Fruit fly (Drosophila melanogaster): Measurements from ENCODE around the gene CG11563.

Gene CG11563

DNA sequence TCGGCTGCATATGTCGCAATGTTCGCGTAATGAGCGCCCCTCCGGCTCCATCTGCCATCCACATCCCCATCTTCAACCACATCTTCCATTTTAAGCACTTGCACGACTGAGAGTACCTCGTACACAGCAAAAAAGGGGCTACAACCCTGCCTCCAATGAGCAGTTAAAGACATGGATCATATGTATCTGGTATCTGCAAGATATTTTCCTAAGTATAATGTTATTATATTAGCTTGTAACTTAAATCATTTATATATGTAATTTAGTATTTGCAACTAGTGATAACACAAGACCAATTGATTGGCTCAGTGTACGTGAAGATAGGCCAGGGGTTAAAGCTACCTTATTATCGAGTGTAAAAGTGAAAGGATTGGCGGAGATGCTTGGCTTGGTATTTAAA is 25.8 kb downstream of the CG11563 start (continued):
- TF ChIP-seq Kr (GFP tag; optimal IDR thresholded peaks at IDR 0.05) (no peak), Sox102F (GFP tag; optimal IDR thresholded peaks at IDR 0.05) (peak; percentile 7), Hmx (GFP tag; optimal IDR thresholded peaks at IDR 0.05) (no peak), CG17912 (GFP tag; optimal IDR thresholded peaks at IDR 0.05) (no peak), CG8359 (GFP tag; optimal IDR thresholded peaks at IDR 0.05; ENCODE audit: borderline replicate concordance) (no peak), CG17359 (tag; optimal IDR thresholded peaks at IDR 0.05) (peak; percentile 3), amos (GFP tag; IDR thresholded peaks at IDR 0.05; ENCODE audit: partially characterized antibody) (no peak), Stat92E (GFP tag; optimal IDR thresholded peaks at IDR 0.05) (no peak), CG10147 (GFP tag; optimal IDR thresholded peaks at IDR 0.05) (no peak), dm (GFP tag; optimal IDR thresholded peaks at IDR 0.05) (no peak), grn (GFP tag; optimal IDR thresholded peaks at IDR 0.05) (no peak), Elba2 (GFP tag; optimal IDR thresholded peaks at IDR 0.05) (no peak), CG15514 (GFP tag; optimal IDR thresholded peaks at IDR 0.05) (no peak), Xbp1 (GFP tag; optimal IDR thresholded peaks at IDR 0.05) (no peak), Nf-YC (tag; optimal IDR thresholded peaks at IDR 0.05) (no peak), nom (GFP tag; optimal IDR thresholded peaks at IDR 0.05) (peak; percentile 40), CG1529 (GFP tag; optimal IDR thresholded peaks at IDR 0.05) (no peak), CG11504 (tag; optimal IDR thresholded peaks at IDR 0.05) (peak; percentile 25), dysf (GFP tag; IDR thresholded peaks at IDR 0.05) (0 out of 3 replicates have a peak, but pooled peaks have one; percentile 30), Spps (tag; optimal IDR thresholded peaks at IDR 0.05) (no peak), Hmr (GFP tag; optimal IDR thresholded peaks at IDR 0.05) (no peak), jing (GFP tag; optimal IDR thresholded peaks at IDR 0.05) (no peak), CG3838 (GFP tag; optimal IDR thresholded peaks at IDR 0.05) (no peak), CG15479 (GFP tag; optimal IDR thresholded peaks at IDR 0.05) (no peak), CG6854 (GFP tag; optimal IDR thresholded peaks at IDR 0.05) (no peak), MTF-1 (GFP tag; optimal IDR thresholded peaks at IDR 0.05; ENCODE audit: borderline replicate concordance) (no peak), fd64A (GFP tag; optimal IDR thresholded peaks at IDR 0.05) (no peak), Ets65A (GFP tag) (peak; percentile 38), mld (GFP tag; IDR thresholded peaks at IDR 0.05; ENCODE audit: partially characterized antibody) (no peak), Vsx1 (GFP tag; optimal IDR thresholded peaks at IDR 0.05) (no peak), mirr (GFP tag; optimal IDR thresholded peaks at IDR 0.05) (no peak), vfl (GFP tag; optimal IDR thresholded peaks at IDR 0.05) (no peak), Ravus (GFP tag; IDR thresholded peaks at IDR 0.05) (no peak), br (optimal IDR thresholded peaks at IDR 0.05) (no peak), CG3163 (GFP tag; optimal IDR thresholded peaks at IDR 0.05) (no peak), CG15011 (GFP tag; optimal IDR thresholded peaks at IDR 0.05) (no peak), CG4820 (GFP tag; optimal IDR thresholded peaks at IDR 0.05) (no peak), klu (GFP tag; IDR thresholded peaks at IDR 0.05) (no peak), sqz (GFP tag; optimal IDR thresholded peaks at IDR 0.05) (no peak), CG14710 (tag; optimal IDR thresholded peaks at IDR 0.05) (no peak), CG30403 (GFP tag; optimal IDR thresholded peaks at IDR 0.05) (no peak), CG18011 (GFP tag; optimal IDR thresholded peaks at IDR 0.05) (no peak), CG11723 (GFP tag; optimal IDR thresholded peaks at IDR 0.05) (no peak), Optix (GFP tag; IDR thresholded peaks at IDR 0.05) (no peak), dmrt99B (tag; optimal IDR thresholded peaks at IDR 0.05) (peak; percentile 29), wek (GFP tag; optimal IDR thresholded peaks at IDR 0.05) (no peak), sisA (GFP tag; IDR thresholded peaks at IDR 0.05) (no peak), CG17186 (GFP tag; optimal IDR thresholded peaks at IDR 0.05) (no peak), HLH54F (GFP tag; optimal IDR thresholded peaks at IDR 0.05) (no peak), CG12155 (GFP tag; optimal IDR thresholded peaks at IDR 0.05) (no peak), B-H2 (GFP tag; optimal IDR thresholded peaks at IDR 0.05) (no peak)
